Worm (Caenorhabditis elegans): Measurements from ENCODE around the gene athp-2.

Gene athp-2

DNA sequence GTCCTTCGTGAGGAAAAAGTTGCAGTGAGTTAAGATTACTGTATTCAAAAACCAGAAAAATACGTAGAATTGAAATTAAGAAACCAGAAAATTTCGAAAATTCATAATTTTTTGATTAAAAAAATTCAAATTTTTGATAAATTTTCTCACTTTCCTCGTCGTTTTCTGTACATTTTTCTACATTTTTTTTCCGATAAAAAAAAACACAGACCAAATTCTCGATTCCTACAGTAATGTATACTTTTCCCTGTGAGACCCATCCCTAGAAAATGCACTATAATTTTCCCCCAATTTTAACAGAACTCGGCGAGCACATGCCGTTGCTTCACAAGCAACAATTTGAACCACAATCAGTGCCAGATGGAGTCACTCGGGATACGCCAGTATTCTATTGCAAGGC lies at the start of gene athp-2:
Gene athp-2, plus strand, starts transcription at position 301 of the 400 bp plus-strand sequence.
- TF ChIP-seq C08G9.2 (tag; optimal IDR thresholded peaks at IDR 0.05) (no peak), unc-3 (GFP tag; conservative IDR thresholded peaks at IDR 0.05) (no peak), unc-3 (tag; optimal IDR thresholded peaks at IDR 0.05) (no peak), ceh-9 (tag; optimal IDR thresholded peaks at IDR 0.05) (no peak), lim-6 (tag; optimal IDR thresholded peaks at IDR 0.05) (no peak), ceh-18 (tag; optimal IDR thresholded peaks at IDR 0.05) (no peak), ceh-2 (tag; optimal IDR thresholded peaks at IDR 0.05) (no peak), unc-55 (GFP tag; optimal IDR thresholded peaks at IDR 0.05) (no peak), pat-9 (tag; optimal IDR thresholded peaks at IDR 0.05) (no peak), ceh-14 (tag; optimal IDR thresholded peaks at IDR 0.05) (no peak), K09A11.1 (tag; optimal IDR thresholded peaks at IDR 0.05; ENCODE audit: insufficient read depth) (no peak)

DNA sequence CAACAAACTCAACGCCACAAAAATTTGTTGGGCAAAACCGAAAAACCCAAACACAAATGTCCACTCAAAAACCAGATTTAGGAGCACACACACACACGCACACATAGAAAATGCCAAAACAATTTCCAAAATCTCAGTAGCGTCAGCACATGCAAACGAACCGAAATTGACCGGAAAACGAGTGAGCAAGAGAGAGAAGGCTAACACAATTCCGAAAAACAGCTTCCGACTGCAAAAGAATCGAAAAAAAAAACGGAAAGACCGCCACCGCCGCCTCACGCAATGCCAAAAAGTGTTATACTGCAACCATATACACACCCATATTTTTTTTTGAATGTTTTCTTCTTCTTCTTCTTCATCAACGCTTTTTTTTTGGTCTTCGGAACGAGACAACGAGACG lies 48.2 kb upstream of the athp-2 start:
- TF ChIP-seq fkh-6 (tag; optimal IDR thresholded peaks at IDR 0.05), result no peak
- peak; percentile 79 for TF ChIP-seq unc-42 (tag; optimal IDR thresholded peaks at IDR 0.05)
- no peak for TF ChIP-seq ets-4 (tag; optimal IDR thresholded peaks at IDR 0.05)
- TF ChIP-seq syd-9 (tag; optimal IDR thresholded peaks at IDR 0.05), result no peak

DNA sequence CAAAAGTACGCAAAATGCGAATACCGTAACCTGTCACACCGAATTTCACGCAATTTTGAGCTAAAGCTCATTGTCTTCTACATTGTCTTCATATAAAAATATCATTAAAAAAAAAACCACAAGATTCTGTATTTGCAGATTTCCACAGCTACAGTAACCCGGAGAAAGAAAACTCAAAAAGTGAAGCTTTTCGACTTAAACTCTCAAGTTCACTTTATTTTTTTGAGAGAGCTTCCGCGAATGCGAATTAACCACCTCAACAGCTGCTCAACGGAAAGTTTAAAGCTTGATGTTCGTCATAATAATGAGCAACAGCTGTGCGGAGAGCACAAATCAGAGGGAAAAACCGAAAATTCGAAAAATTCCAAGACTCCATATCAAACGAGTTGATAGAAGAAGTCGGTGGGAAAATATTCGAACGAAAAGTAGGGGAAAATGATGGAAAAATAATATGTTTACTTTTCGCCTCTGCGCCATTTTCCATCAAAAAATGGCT lies 46.9 kb upstream of the athp-2 start:
- no peak for TF ChIP-seq ref-2 (tag; optimal IDR thresholded peaks at IDR 0.05)
- no peak for TF ChIP-seq mec-3 (tag; optimal IDR thresholded peaks at IDR 0.05; ENCODE audit: borderline replicate concordance)
- TF ChIP-seq pax-1 (tag; optimal IDR thresholded peaks at IDR 0.05), result no peak
- TF ChIP-seq sox-4 (tag; optimal IDR thresholded peaks at IDR 0.05), result no peak
- TF ChIP-seq T23F11.4 (GFP tag; optimal IDR thresholded peaks at IDR 0.05), result no peak
- TF ChIP-seq lim-6 (tag; optimal IDR thresholded peaks at IDR 0.05), result no peak
- TF ChIP-seq nhr-232 (tag; optimal IDR thresholded peaks at IDR 0.05), result no peak
- TF ChIP-seq ceh-6 (GFP tag; optimal IDR thresholded peaks at IDR 0.05), result no peak
- TF ChIP-seq pat-9 (tag; optimal IDR thresholded peaks at IDR 0.05), result no peak
- no peak for TF ChIP-seq syd-9 (tag; optimal IDR thresholded peaks at IDR 0.05)
- TF ChIP-seq sdc-2 (tag; optimal IDR thresholded peaks at IDR 0.05), result no peak
- no peak for TF ChIP-seq F13H6.1 (tag; optimal IDR thresholded peaks at IDR 0.05)
- no peak for TF ChIP-seq Y22D7AL.16 (tag; optimal IDR thresholded peaks at IDR 0.05)
- no peak for TF ChIP-seq lin-11 (tag; optimal IDR thresholded peaks at IDR 0.05)
- no peak for TF ChIP-seq ceh-22 (tag; optimal IDR thresholded peaks at IDR 0.05)
- no peak for TF ChIP-seq sox-2 (GFP tag; IDR thresholded peaks at IDR 0.05)
- no peak for TF ChIP-seq C08G9.2 (tag; optimal IDR thresholded peaks at IDR 0.05)
- TF ChIP-seq ttx-3 (tag; optimal IDR thresholded peaks at IDR 0.05), result no peak
- TF ChIP-seq zip-5 (tag; optimal IDR thresholded peaks at IDR 0.05), result no peak
- TF ChIP-seq fkh-10 (GFP tag; optimal IDR thresholded peaks at IDR 0.05), result no peak

DNA sequence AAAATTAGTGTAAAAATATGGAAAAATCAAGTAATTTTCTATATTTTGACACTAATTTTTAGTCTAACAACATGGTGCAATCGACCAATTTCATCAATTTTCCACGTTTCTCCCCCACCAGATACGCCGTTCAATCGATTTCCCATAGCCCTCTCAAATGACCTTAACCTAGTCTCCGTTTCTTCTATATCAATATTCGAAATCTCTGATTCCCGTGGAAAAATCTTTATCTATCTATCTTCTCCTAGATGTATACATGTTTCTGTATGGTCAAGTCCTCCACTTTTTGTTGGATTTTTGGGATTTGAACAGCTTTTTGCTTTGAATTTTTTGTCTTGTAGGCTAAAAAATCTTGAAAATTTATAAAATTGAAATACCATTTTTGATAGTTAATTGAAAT lies 45.8 kb upstream of the athp-2 start:
- TF ChIP-seq ceh-24 (tag; optimal IDR thresholded peaks at IDR 0.05) (no peak), ztf-16 (tag; optimal IDR thresholded peaks at IDR 0.05) (no peak), C38D4.7 (GFP tag; optimal IDR thresholded peaks at IDR 0.05) (no peak), nhr-232 (tag; optimal IDR thresholded peaks at IDR 0.05) (no peak), rnt-1 (tag; optimal IDR thresholded peaks at IDR 0.05) (no peak), hlh-13 (GFP tag; optimal IDR thresholded peaks at IDR 0.05) (no peak), fax-1 (tag; optimal IDR thresholded peaks at IDR 0.05) (no peak), syd-9 (tag; optimal IDR thresholded peaks at IDR 0.05) (no peak)

All from whole organism, late embryonic.